Fruit fly (Drosophila melanogaster) whole organism, embryonic: ENCODE data around the gene CG15543.

Experiments
- Asciz ChIP-seq: fragments of 200-800 bp; sonication (Bioruptor generic); optimal IDR thresholded peaks from 2 replicates; lab custom pipeline; 2017; ENCODE audit warnings: missing biosample characterization, mild to moderate bottlenecking, missing genetic modification characterization, missing genetic modification reagents
- Atf-2 ChIP-seq: fragments of 200-800 bp; sonication (Bioruptor generic); optimal IDR thresholded peaks from 2 replicates; lab custom pipeline; 2016; ENCODE audit warnings: missing biosample characterization, missing genetic modification characterization
- BEAF-32 ChIP-seq: fragments of 200-800 bp; sonication (Bioruptor generic); optimal IDR thresholded peaks from 3 replicates; lab custom pipeline; 2017; ENCODE audit warnings: missing biosample characterization, missing genetic modification characterization, mild to moderate bottlenecking, moderate library complexity, missing genetic modification reagents
- Bdp1 ChIP-seq: fragments of 200-800 bp; sonication (Bioruptor generic); optimal IDR thresholded peaks from 3 replicates; lab custom pipeline; 2016; ENCODE audit warnings: missing biosample characterization, missing genetic modification characterization
- BtbVII ChIP-seq: fragments of 200-800 bp; sonication (Bioruptor generic); optimal IDR thresholded peaks from 3 replicates; lab custom pipeline; 2017; ENCODE audit warnings: missing biosample characterization, mild to moderate bottlenecking, missing genetic modification characterization
- CG10959 ChIP-seq: fragments of 200-800 bp; sonication (Bioruptor generic); IDR thresholded peaks from 2 replicates; pipeline ENCODE4 v1.3.6; 2022; ENCODE audit warnings: missing biosample characterization, missing genetic modification characterization
- CG12071 ChIP-seq: fragments of 200-800 bp; sonication (Bioruptor generic); optimal IDR thresholded peaks from 3 replicates; lab custom pipeline; 2018; ENCODE audit warnings: missing biosample characterization, mild to moderate bottlenecking, missing genetic modification characterization
- CG12236 ChIP-seq: fragments of 200-800 bp; sonication (Bioruptor generic); optimal IDR thresholded peaks from 2 replicates; lab custom pipeline; 2016; ENCODE audit warnings: missing biosample characterization, missing genetic modification characterization
- CG13424 ChIP-seq: fragments of 200-800 bp; sonication (Bioruptor generic); optimal IDR thresholded peaks from 2 replicates; lab custom pipeline; 2019; ENCODE audit warnings: missing biosample characterization, mild to moderate bottlenecking, missing genetic modification characterization, moderate library complexity
- CG1792 ChIP-seq: fragments of 200-800 bp; sonication (Bioruptor generic); optimal IDR thresholded peaks from 2 replicates; lab custom pipeline; 2016; ENCODE audit warnings: missing biosample characterization, missing genetic modification characterization
- CG2712 ChIP-seq: fragments of 200-800 bp; optimal IDR thresholded peaks from 3 replicates; lab custom pipeline; 2019; ENCODE audit warnings: missing biosample characterization, mild to moderate bottlenecking, missing genetic modification characterization, moderate library complexity
- CG3726 ChIP-seq: fragments of 200-800 bp; sonication (Bioruptor generic); IDR thresholded peaks from 3 replicates; pipeline ENCODE4, ENCODE4 v1.3.6; 2022; ENCODE audit warnings: missing biosample characterization, missing genetic modification characterization
- CG4328 ChIP-seq: fragments of 200-800 bp; sonication (Bioruptor generic); optimal IDR thresholded peaks from 3 replicates; lab custom pipeline; 2017; ENCODE audit warnings: missing biosample characterization, missing genetic modification reagents, missing genetic modification characterization
- CG4360 ChIP-seq: fragments of 200-800 bp; sonication (Bioruptor generic); IDR thresholded peaks from 2 replicates; pipeline ENCODE4 v1.3.6; 2022; ENCODE audit warnings: missing biosample characterization, missing genetic modification characterization
- CG4424 ChIP-seq: fragments of 200-800 bp; sonication (Bioruptor generic); optimal IDR thresholded peaks from 3 replicates; lab custom pipeline; 2016; ENCODE audit warnings: missing biosample characterization, missing genetic modification characterization
- CG5245 ChIP-seq: fragments of 200-800 bp; sonication (Bioruptor generic); optimal IDR thresholded peaks from 3 replicates; lab custom pipeline; 2016; ENCODE audit warnings: missing biosample characterization, missing genetic modification characterization
- CG6175 ChIP-seq: fragments of 200-800 bp; sonication (Bioruptor generic); IDR thresholded peaks from 3 replicates; pipeline ENCODE4 v1.3.6; 2022; ENCODE audit warnings: missing biosample characterization, missing genetic modification characterization
- CG6683 ChIP-seq: fragments of 200-800 bp; sonication (Bioruptor generic); optimal IDR thresholded peaks from 2 replicates; lab custom pipeline; 2017; ENCODE audit warnings: missing biosample characterization, mild to moderate bottlenecking, missing genetic modification characterization, missing genetic modification reagents
- CG7963 ChIP-seq: fragments of 200-800 bp; sonication (Bioruptor generic); IDR thresholded peaks from 3 replicates; pipeline ENCODE4 v1.3.6; 2022; ENCODE audit warnings: missing biosample characterization, missing genetic modification characterization; ENCODE audit not compliant: partially characterized antibody
- CG8478 ChIP-seq: fragments of >200 bp; optimal IDR thresholded peaks from 2 replicates; lab custom pipeline; 2018
- CkIIα-i1 ChIP-seq: fragments of 200-800 bp; sonication (Bioruptor generic); IDR thresholded peaks from 2 replicates; pipeline ENCODE4 v1.3.6; 2022; ENCODE audit warnings: missing biosample characterization, missing genetic modification characterization
- Dip2 ChIP-seq: fragments of 200-800 bp; sonication (Bioruptor generic); IDR thresholded peaks from 2 replicates; pipeline ENCODE4 v1.3.6; 2022; ENCODE audit warnings: missing biosample characterization, missing genetic modification characterization
- Dip3 ChIP-seq: fragments of 200-800 bp; sonication (Bioruptor generic); optimal IDR thresholded peaks from 3 replicates; lab custom pipeline; 2016; ENCODE audit warnings: missing biosample characterization, missing genetic modification characterization
- Dref ChIP-seq: fragments of 200-800 bp; sonication (Bioruptor generic); IDR thresholded peaks from 2 replicates; pipeline ENCODE4 v1.3.6; 2022; ENCODE audit warnings: missing biosample characterization, missing genetic modification characterization
- Drgx ChIP-seq: fragments of 200-800 bp; sonication (Bioruptor generic); IDR thresholded peaks from 2 replicates; pipeline ENCODE4 v1.3.6; 2022; ENCODE audit warnings: missing biosample characterization, missing genetic modification characterization
- GATAe ChIP-seq: fragments of 200-800 bp; sonication (Bioruptor generic); conservative IDR thresholded peaks from 2 replicates; pipeline ENCODE4 v1.3.6; 2022; ENCODE audit warnings: missing biosample characterization, missing genetic modification characterization
- Oli ChIP-seq: fragments of 200-800 bp; sonication (Bioruptor generic); optimal IDR thresholded peaks from 2 replicates; lab custom pipeline; 2018; ENCODE audit warnings: missing biosample characterization, mild to moderate bottlenecking, missing genetic modification characterization, moderate library complexity
- PHDP ChIP-seq: fragments of 200-800 bp; sonication (Bioruptor generic); optimal IDR thresholded peaks from 3 replicates; lab custom pipeline; 2018; ENCODE audit warnings: missing biosample characterization, mild to moderate bottlenecking, missing genetic modification characterization, moderate library complexity
- Ravus ChIP-seq: fragments of 200-800 bp; sonication (Bioruptor generic); IDR thresholded peaks from 2 replicates; pipeline ENCODE4 v1.3.6; 2022; ENCODE audit warnings: missing biosample characterization, missing genetic modification characterization
- Rx ChIP-seq: fragments of 200-800 bp; sonication (Bioruptor generic); IDR thresholded peaks from 2 replicates; pipeline ENCODE4 v1.3.6; 2022; ENCODE audit warnings: missing biosample characterization, missing genetic modification characterization
- amos ChIP-seq: fragments of 200-800 bp; sonication (Bioruptor generic); IDR thresholded peaks from 2 replicates; pipeline ENCODE4 v1.3.6; 2022; ENCODE audit warnings: missing biosample characterization, missing genetic modification characterization; ENCODE audit not compliant: partially characterized antibody
- bcd ChIP-seq: fragments of 200-800 bp; sonication (Bioruptor generic); optimal IDR thresholded peaks from 2 replicates; lab custom pipeline; 2017; ENCODE audit warnings: missing biosample characterization, mild to moderate bottlenecking, missing genetic modification characterization
- btn ChIP-seq: fragments of 200-800 bp; sonication (Bioruptor generic); optimal IDR thresholded peaks from 2 replicates; lab custom pipeline; 2016; ENCODE audit warnings: missing biosample characterization, missing genetic modification characterization
- cad ChIP-seq: fragments of >200 bp; optimal IDR thresholded peaks from 2 replicates; lab custom pipeline; 2017; ENCODE audit warnings: missing biosample characterization, missing genetic modification characterization
- exex ChIP-seq: fragments of 200-800 bp; sonication (Bioruptor generic); optimal IDR thresholded peaks from 4 replicates; lab custom pipeline; 2018; ENCODE audit warnings: missing biosample characterization, mild to moderate bottlenecking, missing genetic modification characterization, moderate library complexity
- fd102C ChIP-seq: fragments of 200-800 bp; sonication (Bioruptor generic); optimal IDR thresholded peaks from 2 replicates; lab custom pipeline; 2018; ENCODE audit warnings: missing biosample characterization, mild to moderate bottlenecking, missing genetic modification characterization, moderate library complexity
- fd64A ChIP-seq: fragments of 200-800 bp; sonication (Bioruptor generic); optimal IDR thresholded peaks from 3 replicates; lab custom pipeline; 2018; ENCODE audit warnings: missing biosample characterization, mild to moderate bottlenecking, missing genetic modification characterization
- gce ChIP-seq: fragments of 200-800 bp; sonication (Bioruptor generic); IDR thresholded peaks from 3 replicates; pipeline ENCODE4 v1.3.6; 2022; ENCODE audit warnings: missing biosample characterization, missing genetic modification characterization
- gro ChIP-seq: fragments of 200-800 bp; sonication (Bioruptor generic); optimal IDR thresholded peaks from 2 replicates; lab custom pipeline; 2016; ENCODE audit warnings: missing biosample characterization, missing genetic modification characterization
- jing ChIP-seq: fragments of 200-800 bp; sonication (Bioruptor generic); optimal IDR thresholded peaks from 2 replicates; lab custom pipeline; 2018; ENCODE audit warnings: missing biosample characterization, mild to moderate bottlenecking, missing genetic modification characterization
- maf-S ChIP-seq: fragments of 200-800 bp; sonication (Bioruptor generic); optimal IDR thresholded peaks from 2 replicates; lab custom pipeline; 2016; ENCODE audit warnings: missing biosample characterization, missing genetic modification characterization
- psq ChIP-seq: fragments of 200-800 bp; sonication (Bioruptor generic); optimal IDR thresholded peaks from 2 replicates; lab custom pipeline; 2017; ENCODE audit warnings: missing biosample characterization, missing genetic modification characterization
- pzg ChIP-seq: fragments of 200-800 bp; sonication (Bioruptor generic); optimal IDR thresholded peaks from 3 replicates; lab custom pipeline; 2018; ENCODE audit warnings: missing biosample characterization, mild to moderate bottlenecking, missing genetic modification characterization, moderate library complexity
- repo ChIP-seq: fragments of 200-800 bp; sonication (Bioruptor generic); optimal IDR thresholded peaks from 2 replicates; lab custom pipeline; 2016; ENCODE audit warnings: missing biosample characterization, missing genetic modification characterization
- schlank ChIP-seq: fragments of 200-800 bp; sonication (Bioruptor generic); optimal IDR thresholded peaks from 2 replicates; lab custom pipeline; 2018; ENCODE audit warnings: missing biosample characterization, mild to moderate bottlenecking, missing genetic modification characterization
- sens-2 ChIP-seq: fragments of 200-800 bp; sonication (Bioruptor generic); IDR thresholded peaks from 2 replicates; pipeline ENCODE4 v1.3.6; 2022; ENCODE audit warnings: missing biosample characterization, missing genetic modification characterization
- slbo ChIP-seq: fragments of 200-800 bp; sonication (Bioruptor generic); IDR thresholded peaks from 2 replicates; pipeline ENCODE4 v1.3.6; 2022; ENCODE audit warnings: missing biosample characterization, missing genetic modification characterization
- sna ChIP-seq: fragments of 200-800 bp; sonication (Bioruptor generic); IDR thresholded peaks from 2 replicates; pipeline ENCODE4 v1.3.6; 2022; ENCODE audit warnings: missing biosample characterization, missing genetic modification characterization; ENCODE audit not compliant: partially characterized antibody
- stwl ChIP-seq: fragments of 200-800 bp; sonication (Bioruptor generic); optimal IDR thresholded peaks from 3 replicates; lab custom pipeline; 2018; ENCODE audit warnings: missing biosample characterization, mild to moderate bottlenecking, missing genetic modification characterization, moderate library complexity
- tgo ChIP-seq: fragments of 200-800 bp; sonication (Bioruptor generic); IDR thresholded peaks from 3 replicates; pipeline ENCODE4 v1.3.6; 2022; ENCODE audit warnings: missing biosample characterization, missing genetic modification characterization
- tio ChIP-seq: fragments of 200-800 bp; sonication (Bioruptor generic); optimal IDR thresholded peaks from 2 replicates; lab custom pipeline; 2017; ENCODE audit warnings: missing biosample characterization, missing genetic modification characterization, inconsistent platforms
- zen2 ChIP-seq: fragments of 200-800 bp; sonication (Bioruptor generic); IDR thresholded peaks from 3 replicates; pipeline ENCODE4 v1.3.6; 2022; ENCODE audit warnings: missing biosample characterization, missing genetic modification characterization; ENCODE audit not compliant: partially characterized antibody

The CG15543 gene

DNA sequence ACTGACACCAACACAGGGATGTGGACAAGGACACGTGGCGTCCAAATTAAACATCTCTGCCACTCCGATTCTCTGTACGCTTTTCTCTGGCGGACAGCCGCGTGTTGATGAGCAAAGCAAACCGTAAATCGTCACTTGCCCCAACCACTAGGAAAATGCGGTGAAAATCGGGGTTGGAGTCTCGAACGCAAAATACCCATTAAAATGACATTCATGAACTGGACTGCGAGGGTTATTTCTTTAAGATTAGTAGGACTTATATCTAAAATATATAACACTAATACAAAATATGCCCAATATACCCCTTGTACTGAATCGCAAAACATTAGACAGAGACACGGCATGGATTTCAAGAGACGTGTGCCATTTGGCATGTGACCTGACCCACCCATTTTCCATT lies 24.2 kb upstream of the CG15543 start (continued):
- TF ChIP-seq CG8478 (no peak), gro (GFP tag; lab: Kevin White, UChicago) (no peak), GATAe (no peak), CG6175 (GFP tag; lab: Robert Waterston, UW) (no peak), stwl (tag; lab: Kevin White, UChicago) (no peak), Rx (GFP tag; lab: Robert Waterston, UW) (no peak), tgo (GFP tag; lab: Robert Waterston, UW) (peak; percentile 37; the same call in 1 of the 3 replicates), Bdp1 (GFP tag; lab: Kevin White, UChicago) (no peak), amos (GFP tag; lab: Robert Waterston, UW) (no peak), repo (GFP tag; lab: Kevin White, UChicago) (no peak), Atf-2 (GFP tag; lab: Kevin White, UChicago) (no peak), schlank (tag; lab: Kevin White, UChicago) (no peak), BEAF-32 (no peak), CG6683 (GFP tag; lab: Kevin White, UChicago) (no peak), Asciz (GFP tag; lab: Kevin White, UChicago) (no peak), Ravus (GFP tag; lab: Robert Waterston, UW) (no peak), sna (GFP tag; lab: Robert Waterston, UW) (no peak), CG5245 (GFP tag; lab: Kevin White, UChicago) (no peak), CG7963 (GFP tag; lab: Robert Waterston, UW) (no peak), Dref (GFP tag; lab: Robert Waterston, UW) (no peak), bcd (GFP tag; lab: Kevin White, UChicago) (no peak), PHDP (tag; lab: Kevin White, UChicago) (no peak), jing (GFP tag; lab: Kevin White, UChicago) (no peak), psq (GFP tag; lab: Kevin White, UChicago) (no peak), BtbVII (GFP tag; lab: Kevin White, UChicago) (no peak), CG2712 (tag; lab: Kevin White, UChicago) (peak; percentile 53), CG13424 (peak; percentile 8), cad (GFP tag; lab: Kevin White, UChicago) (no peak), exex (no peak), maf-S (GFP tag; lab: Kevin White, UChicago) (no peak), CG4424 (GFP tag; lab: Kevin White, UChicago) (peak; percentile 39), fd102C (GFP tag; lab: Kevin White, UChicago) (no peak), fd64A (no peak), gce (no peak), CG4328 (no peak), Dip2 (GFP tag; lab: Robert Waterston, UW) (no peak), sens-2 (GFP tag; lab: Robert Waterston, UW) (0 out of 2 replicates have a peak, but pooled peaks have one; percentile 15), CG3726 (GFP tag; lab: Robert Waterston, UW) (no peak), Oli (tag; lab: Kevin White, UChicago) (peak; percentile 25), CG1792 (GFP tag; lab: Kevin White, UChicago) (no peak), zen2 (no peak), tio (no peak), btn (GFP tag; lab: Kevin White, UChicago) (no peak), CG4360 (GFP tag; lab: Robert Waterston, UW) (no peak), CG10959 (GFP tag; lab: Robert Waterston, UW) (no peak), Drgx (GFP tag; lab: Robert Waterston, UW) (no peak), slbo (GFP tag; lab: Robert Waterston, UW) (peak; percentile 37; the same call in 1 of the 2 replicates), CG12236 (GFP tag; lab: Kevin White, UChicago) (no peak), CkIIα-i1 (GFP tag; lab: Robert Waterston, UW) (no peak), pzg (GFP tag; lab: Kevin White, UChicago) (no peak), CG12071 (GFP tag; lab: Kevin White, UChicago) (no peak), Dip3 (GFP tag; lab: Kevin White, UChicago) (no peak)
